Worm (Caenorhabditis elegans): Measurements from ENCODE around the gene ZK353.10.

Gene ZK353.10

ce11 chrIII:8354644-8355461 lies 39.4 kb downstream of the ZK353.10 start, which contains the start of gene unc-116 (continued):
- peak; percentile 60 to 70 for TF ChIP-seq lsy-2 (tag; optimal IDR thresholded peaks at IDR 0.05)
- TF ChIP-seq pag-3 (tag; optimal IDR thresholded peaks at IDR 0.05; ENCODE audit: borderline replicate concordance, insufficient read depth): no peak
- peak; percentile 5 for TF ChIP-seq snu-23 (GFP tag; optimal IDR thresholded peaks at IDR 0.05)
- peak; percentile 43; the same call in 1 of the 2 replicates for TF ChIP-seq isw-1 (GFP tag; IDR thresholded peaks at IDR 0.05)
- TF ChIP-seq mdl-1 (tag; optimal IDR thresholded peaks at IDR 0.05): peak in 1 of 2 experiments; percentile 74
- TF ChIP-seq dsc-1 (tag; optimal IDR thresholded peaks at IDR 0.05): no peak
- peak; percentile 38 to 39 for TF ChIP-seq lin-35 (GFP tag; optimal IDR thresholded peaks at IDR 0.05)
- no peak for TF ChIP-seq zag-1 (tag; optimal IDR thresholded peaks at IDR 0.05)
- TF ChIP-seq jun-1 (tag; optimal IDR thresholded peaks at IDR 0.05): peak; percentile 27
- no peak for TF ChIP-seq mef-2 (tag; optimal IDR thresholded peaks at IDR 0.05)
- TF ChIP-seq nhr-237 (tag; optimal IDR thresholded peaks at IDR 0.05): peak; percentile 11
- no peak for TF ChIP-seq nhr-84 (tag; optimal IDR thresholded peaks at IDR 0.05)
- peak; percentile 94 for TF ChIP-seq skn-1 (tag; optimal IDR thresholded peaks at IDR 0.05)
- peak; percentile 34 for TF ChIP-seq C16A3.4 (tag; optimal IDR thresholded peaks at IDR 0.05)
- no peak for TF ChIP-seq pax-3 (tag; optimal IDR thresholded peaks at IDR 0.05)
- no peak for TF ChIP-seq sup-37 (GFP tag; optimal IDR thresholded peaks at IDR 0.05)
- peak; percentile 2 for TF ChIP-seq swsn-7 (tag; optimal IDR thresholded peaks at IDR 0.05)
- TF ChIP-seq nhr-47 (tag; optimal IDR thresholded peaks at IDR 0.05): peak; percentile 47
- TF ChIP-seq tlp-1 (tag; optimal IDR thresholded peaks at IDR 0.05): no peak
- TF ChIP-seq dpl-1 (GFP tag; optimal IDR thresholded peaks at IDR 0.05): peak in 2 of 3 experiments; percentile 18 to 31
- no peak for TF ChIP-seq unc-62 (GFP tag; optimal IDR thresholded peaks at IDR 0.05)
- TF ChIP-seq vab-15 (tag; optimal IDR thresholded peaks at IDR 0.05): no peak
- no peak for TF ChIP-seq nhr-76 (tag; optimal IDR thresholded peaks at IDR 0.05)
- TF ChIP-seq irx-1 (tag; optimal IDR thresholded peaks at IDR 0.05): no peak
- peak; percentile 49 for TF ChIP-seq hpl-2 (GFP tag; optimal IDR thresholded peaks at IDR 0.05)
- peak; percentile 63 for TF ChIP-seq nhr-71 (tag; optimal IDR thresholded peaks at IDR 0.05)
- peak; percentile 75 for TF ChIP-seq lin-14 (GFP tag; optimal IDR thresholded peaks at IDR 0.05)
- peak; percentile 8 for TF ChIP-seq fos-1 (tag; optimal IDR thresholded peaks at IDR 0.05)
- no peak for TF ChIP-seq rnt-1 (tag; optimal IDR thresholded peaks at IDR 0.05)
- TF ChIP-seq lin-15B (tag; optimal IDR thresholded peaks at IDR 0.05): peak; percentile 18
- no peak for TF ChIP-seq fkh-10 (GFP tag; optimal IDR thresholded peaks at IDR 0.05)
- TF ChIP-seq nhr-19 (GFP tag; conservative IDR thresholded peaks at IDR 0.05): peak; percentile 32; the same call in 1 of the 2 replicates
- peak; percentile 50 to 72 (median 58) for TF ChIP-seq ceh-82 (tag; optimal IDR thresholded peaks at IDR 0.05)
- peak; percentile 67 for TF ChIP-seq fkh-8 (tag; optimal IDR thresholded peaks at IDR 0.05)
- TF ChIP-seq ceh-88 (GFP tag; IDR thresholded peaks at IDR 0.05): no peak
- no peak for TF ChIP-seq egl-27 (tag; optimal IDR thresholded peaks at IDR 0.05)
- peak; percentile 43 for TF ChIP-seq F16B12.6 (tag; optimal IDR thresholded peaks at IDR 0.05)
- TF ChIP-seq mep-1 (tag; optimal IDR thresholded peaks at IDR 0.05): peak; percentile 57
- peak; percentile 22 for TF ChIP-seq lir-3 (tag; optimal IDR thresholded peaks at IDR 0.05; ENCODE audit: poor library complexity)
- peak; percentile 92 for TF ChIP-seq zip-4 (GFP tag; optimal IDR thresholded peaks at IDR 0.05)
- no peak for TF ChIP-seq ets-5 (GFP tag; IDR thresholded peaks at IDR 0.05)
- TF ChIP-seq blmp-1 (tag; optimal IDR thresholded peaks at IDR 0.05): peak; percentile 35
- TF ChIP-seq egl-13 (tag; optimal IDR thresholded peaks at IDR 0.05): peak; percentile 26
- no peak for TF ChIP-seq mab-9 (GFP tag; IDR thresholded peaks at IDR 0.05)
- peak; percentile 31 to 74 for TF ChIP-seq efl-1 (optimal IDR thresholded peaks at IDR 0.05)
- peak; percentile 54 to 94 for TF ChIP-seq efl-1 (GFP tag; optimal IDR thresholded peaks at IDR 0.05 in 1 of 2)

All from whole organism, L1 larva.